Fruit fly (Drosophila melanogaster): ENCODE results near the gene CG16721.
A peak's percentile ranks its signal among the peaks of the same experiment; 100 is the strongest.

dm6 chrX:5926718-5927117 lies 47.0 kb downstream of the CG16721 start:
- no peak for TF ChIP-seq EcR (GFP tag; optimal IDR thresholded peaks at IDR 0.05)
- peak; percentile 28 for TF ChIP-seq gl (tag; optimal IDR thresholded peaks at IDR 0.05)
- TF ChIP-seq Ets98B (GFP tag; IDR thresholded peaks at IDR 0.05): peak; percentile 70
- TF ChIP-seq fd96Ca (GFP tag; IDR thresholded peaks at IDR 0.05): peak; percentile 84

All from whole organism, pupa.